Fruit fly (Drosophila melanogaster): Measurements from ENCODE around the gene CG43335.

DNA sequence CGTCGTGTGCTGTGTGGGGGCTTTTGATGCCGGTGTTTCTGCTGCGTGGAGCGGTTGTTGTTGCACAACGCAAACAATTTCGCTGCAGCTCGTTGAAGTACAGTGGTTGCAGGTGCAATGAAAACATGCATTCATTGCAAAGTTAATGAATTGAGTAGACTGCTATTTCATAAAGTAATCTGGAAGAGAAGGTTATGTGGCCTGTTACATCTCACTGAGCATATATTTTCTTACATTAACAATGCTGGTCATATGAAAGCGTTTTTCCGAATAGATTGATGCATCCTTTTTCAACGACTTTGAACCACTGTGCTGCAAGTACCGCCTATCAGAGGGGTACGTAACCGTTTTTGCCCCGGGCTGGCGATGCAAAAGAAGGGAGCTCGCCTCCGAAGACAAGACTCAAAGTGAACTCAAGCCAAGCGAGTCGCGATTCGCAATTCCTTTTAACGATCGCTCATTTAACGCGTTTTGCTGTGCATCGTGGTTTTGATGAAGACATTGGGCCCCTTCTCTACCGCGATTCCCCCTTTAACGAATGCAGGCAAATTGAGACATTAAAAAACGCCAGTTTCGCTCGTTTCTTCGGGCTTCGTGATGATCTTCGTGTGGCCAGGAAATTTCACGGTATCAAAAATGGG, 16.6 kb downstream of the CG43335 start:
- TF ChIP-seq CG4282 (GFP tag; optimal IDR thresholded peaks at IDR 0.05) (peak; percentile 45), CG4707 (GFP tag; optimal IDR thresholded peaks at IDR 0.05) (no peak), Lpt (GFP tag; optimal IDR thresholded peaks at IDR 0.05) (no peak)
